Fruit fly (Drosophila melanogaster) whole organism, embryonic: Measurements from ENCODE around the gene CG4629.

Experiments
- B-H1 ChIP-seq: fragments of 200-800 bp; sonication (Bioruptor generic); IDR thresholded peaks from 3 replicates; pipeline ENCODE4 v1.3.6; 2022; ENCODE audit warnings: missing biosample characterization, missing genetic modification characterization
- CG11093 ChIP-seq: fragments of 200-800 bp; sonication (Bioruptor generic); IDR thresholded peaks from 3 replicates; pipeline ENCODE4 v1.3.6; 2022; ENCODE audit warnings: missing biosample characterization, missing genetic modification characterization
- CG11504 ChIP-seq: fragments of 200-800 bp; sonication (Bioruptor generic); optimal IDR thresholded peaks from 3 replicates; lab custom pipeline; 2019; ENCODE audit warnings: missing biosample characterization, mild to moderate bottlenecking, missing genetic modification characterization, moderate library complexity
- CG12942 ChIP-seq: fragments of 200-800 bp; sonication (Bioruptor generic); optimal IDR thresholded peaks from 3 replicates; lab custom pipeline; 2016; ENCODE audit warnings: missing biosample characterization, missing genetic modification characterization
- CG15269 ChIP-seq: fragments of 200-800 bp; sonication (Bioruptor generic); optimal IDR thresholded peaks from 2 replicates; lab custom pipeline; 2018; ENCODE audit warnings: missing biosample characterization, mild to moderate bottlenecking, missing genetic modification characterization, moderate library complexity
- CG2199 ChIP-seq: fragments of 200-800 bp; sonication (Bioruptor generic); IDR thresholded peaks from 3 replicates; pipeline ENCODE4 v1.3.6; 2022; ENCODE audit warnings: missing biosample characterization, missing genetic modification characterization
- CG32532 ChIP-seq: fragments of 200-800 bp; sonication (Bioruptor generic); IDR thresholded peaks from 2 replicates; pipeline ENCODE4 v1.3.6; 2022; ENCODE audit warnings: missing biosample characterization, missing genetic modification characterization
- CG3995 ChIP-seq: fragments of 200-800 bp; sonication (Bioruptor generic); optimal IDR thresholded peaks from 3 replicates; lab custom pipeline; 2016; ENCODE audit warnings: missing biosample characterization, missing genetic modification characterization
- CG42726 ChIP-seq: fragments of 200-800 bp; sonication (Bioruptor generic); IDR thresholded peaks from 2 replicates; pipeline ENCODE4 v1.3.6; 2022; ENCODE audit warnings: missing biosample characterization, missing genetic modification characterization; ENCODE audit not compliant: partially characterized antibody
- CG6791 ChIP-seq: fragments of 200-800 bp; sonication (Bioruptor generic); IDR thresholded peaks from 3 replicates; pipeline ENCODE4 v1.3.6; 2022; ENCODE audit warnings: missing biosample characterization, missing genetic modification characterization; ENCODE audit not compliant: partially characterized antibody
- CG7928 ChIP-seq: fragments of 200-800 bp; sonication (Bioruptor generic); optimal IDR thresholded peaks from 2 replicates; lab custom pipeline; 2017; ENCODE audit warnings: missing biosample characterization, mild to moderate bottlenecking, missing genetic modification characterization
- CG8359 ChIP-seq: fragments of 200-800 bp; sonication (Bioruptor generic); optimal IDR thresholded peaks from 2 replicates; lab custom pipeline; 2017; ENCODE audit warnings: missing biosample characterization, mild to moderate bottlenecking, missing genetic modification characterization, borderline replicate concordance
- CG9797 ChIP-seq: fragments of 200-800 bp; sonication (Bioruptor generic); optimal IDR thresholded peaks from 3 replicates; lab custom pipeline; 2018; ENCODE audit warnings: missing biosample characterization, mild to moderate bottlenecking, missing genetic modification characterization
- Camta ChIP-seq: fragments of 200-800 bp; sonication (Bioruptor generic); optimal IDR thresholded peaks from 2 replicates; lab custom pipeline; 2016; ENCODE audit warnings: missing biosample characterization, missing genetic modification characterization
- HHEX ChIP-seq: fragments of 200-800 bp; sonication (Bioruptor generic); optimal IDR thresholded peaks from 3 replicates; lab custom pipeline; 2017; ENCODE audit warnings: missing biosample characterization, mild to moderate bottlenecking, missing genetic modification characterization, missing genetic modification reagents
- HLH3B ChIP-seq: fragments of 200-800 bp; sonication (Bioruptor generic); IDR thresholded peaks from 2 replicates; pipeline ENCODE4 v1.3.6; 2022; ENCODE audit warnings: missing biosample characterization, missing genetic modification characterization
- Hmr ChIP-seq: fragments of 200-800 bp; sonication (Bioruptor generic); optimal IDR thresholded peaks from 3 replicates; lab custom pipeline; 2017; ENCODE audit warnings: mild to moderate bottlenecking, missing biosample characterization, missing genetic modification reagents, missing genetic modification characterization
- Hmx ChIP-seq: fragments of 200-800 bp; sonication (Bioruptor generic); optimal IDR thresholded peaks from 2 replicates; lab custom pipeline; 2016; ENCODE audit warnings: missing biosample characterization, missing genetic modification characterization
- Hr39 ChIP-seq: fragments of >200 bp; optimal IDR thresholded peaks from 2 replicates; lab custom pipeline; 2017
- Mes4 ChIP-seq: fragments of 200-800 bp; sonication (Bioruptor generic); optimal IDR thresholded peaks from 2 replicates; lab custom pipeline; 2016; ENCODE audit warnings: missing biosample characterization, missing genetic modification characterization
- Rx ChIP-seq: fragments of 200-800 bp; sonication (Bioruptor generic); IDR thresholded peaks from 2 replicates; pipeline ENCODE4 v1.3.6; 2022; ENCODE audit warnings: missing biosample characterization, missing genetic modification characterization
- Sox100B ChIP-seq: fragments of 200-800 bp; sonication (Bioruptor generic); optimal IDR thresholded peaks from 3 replicates; lab custom pipeline; 2018; ENCODE audit warnings: missing biosample characterization, mild to moderate bottlenecking, missing genetic modification characterization
- Stat92E ChIP-seq, 3 experiments: fragments of >200 bp in 2 of 3; fragments of 200-800 bp in 1 of 3; sonication (Bioruptor generic) in 1 of 3; optimal IDR thresholded peaks; 2 replicates each; lab custom pipeline; 2017 to 2019; ENCODE audit warnings: missing biosample characterization in 3 of 3, missing genetic modification characterization in 3 of 3, mild to moderate bottlenecking in 1 of 3, moderate library complexity in 1 of 3
- Taf1 ChIP-seq: fragments of 200-800 bp; sonication (Bioruptor generic); IDR thresholded peaks from 2 replicates; pipeline ENCODE4 v1.3.6; 2022; ENCODE audit warnings: missing biosample characterization, missing genetic modification characterization
- Trl ChIP-seq, 3 experiments: fragments of >200 bp in 2 of 3; fragments of 200-800 bp in 1 of 3; sonication (Bioruptor generic) in 1 of 3; optimal IDR thresholded peaks; 2 replicates in 1 of 3; 3 replicates in 2 of 3; lab custom pipeline; 2016 to 2017; ENCODE audit warnings: missing biosample characterization in 1 of 3, missing genetic modification characterization in 1 of 3
- Vsx1 ChIP-seq: fragments of 200-800 bp; sonication (Bioruptor generic); optimal IDR thresholded peaks from 2 replicates; lab custom pipeline; 2017; ENCODE audit warnings: missing biosample characterization, mild to moderate bottlenecking, missing genetic modification characterization, missing genetic modification reagents
- Xbp1 ChIP-seq: fragments of 200-800 bp; sonication (Bioruptor generic); optimal IDR thresholded peaks from 3 replicates; lab custom pipeline; 2016; ENCODE audit warnings: missing biosample characterization, mild to moderate bottlenecking, missing genetic modification characterization
- bcd ChIP-seq: fragments of 200-800 bp; sonication (Bioruptor generic); optimal IDR thresholded peaks from 2 replicates; lab custom pipeline; 2017; ENCODE audit warnings: missing biosample characterization, mild to moderate bottlenecking, missing genetic modification characterization
- bsh ChIP-seq, 2 experiments: fragments of 200-800 bp; sonication (Bioruptor generic); optimal IDR thresholded peaks; 2 replicates each; lab custom pipeline; 2017 to 2018; ENCODE audit warnings: mild to moderate bottlenecking in 2 of 2, missing biosample characterization in 2 of 2, missing genetic modification characterization in 2 of 2, moderate library complexity in 1 of 2
- cas ChIP-seq: fragments of 200-800 bp; sonication (Bioruptor generic); IDR thresholded peaks from 2 replicates; pipeline ENCODE4 v1.3.6; 2022; ENCODE audit warnings: missing biosample characterization, missing genetic modification characterization
- dan ChIP-seq: fragments of 200-800 bp; sonication (Bioruptor generic); IDR thresholded peaks from 2 replicates; pipeline ENCODE4 v1.3.6; 2022; ENCODE audit warnings: missing biosample characterization, missing genetic modification characterization
- ham ChIP-seq: fragments of 200-800 bp; sonication (Bioruptor generic); IDR thresholded peaks from 2 replicates; pipeline ENCODE4 v1.3.6; 2022; ENCODE audit warnings: missing biosample characterization, missing genetic modification characterization
- hbn ChIP-seq: fragments of 200-800 bp; sonication (Bioruptor generic); IDR thresholded peaks from 2 replicates; pipeline ENCODE4 v1.3.6; 2022; ENCODE audit warnings: missing biosample characterization, missing genetic modification characterization; ENCODE audit not compliant: partially characterized antibody
- insv ChIP-seq, 2 experiments: fragments of 200-800 bp; sonication (Bioruptor generic); optimal IDR thresholded peaks; 3 replicates each; lab custom pipeline; 2016 to 2018; ENCODE audit warnings: missing biosample characterization in 2 of 2, missing genetic modification characterization in 2 of 2
- knrl ChIP-seq: fragments of 200-800 bp; sonication (Bioruptor generic); IDR thresholded peaks from 3 replicates; pipeline ENCODE4 v1.3.6; 2022; ENCODE audit warnings: missing biosample characterization, missing genetic modification characterization; ENCODE audit not compliant: partially characterized antibody
- lilli ChIP-seq: fragments of 200-800 bp; sonication (Bioruptor generic); optimal IDR thresholded peaks from 3 replicates; lab custom pipeline; 2016; ENCODE audit warnings: missing biosample characterization, missing genetic modification characterization
- mam ChIP-seq: fragments of 200-800 bp; sonication (Bioruptor generic); optimal IDR thresholded peaks from 3 replicates; lab custom pipeline; 2016; ENCODE audit warnings: missing biosample characterization, missing genetic modification characterization
- mld ChIP-seq: fragments of 200-800 bp; sonication (Bioruptor generic); IDR thresholded peaks from 3 replicates; pipeline ENCODE4 v1.3.6; 2022; ENCODE audit warnings: missing biosample characterization, missing genetic modification characterization; ENCODE audit not compliant: partially characterized antibody
- odd ChIP-seq: fragments of 200-800 bp; sonication (Bioruptor generic); optimal IDR thresholded peaks from 2 replicates; lab custom pipeline; 2017; ENCODE audit warnings: missing biosample characterization, mild to moderate bottlenecking, missing genetic modification characterization
- pan ChIP-seq, 4 experiments: fragments of >200 bp in 3 of 4; fragments of 200-800 bp in 1 of 4; sonication (Bioruptor generic) in 1 of 4; optimal IDR thresholded peaks in 3 of 4; IDR thresholded peaks in 1 of 4; 2 replicates each; pipeline versions ENCODE4 v1.3.6 to Lab custom; 2017 to 2022; ENCODE audit warnings: missing biosample characterization in 2 of 4, missing genetic modification characterization in 2 of 4, mixed read lengths in 1 of 4
- pho ChIP-seq: fragments of 200-800 bp; sonication (Bioruptor generic); optimal IDR thresholded peaks from 2 replicates; lab custom pipeline; 2016; ENCODE audit warnings: missing biosample characterization, missing genetic modification characterization
- rib ChIP-seq: fragments of 200-800 bp; sonication (Bioruptor generic); IDR thresholded peaks from 2 replicates; pipeline ENCODE4 v1.3.6; 2022; ENCODE audit warnings: missing biosample characterization, missing genetic modification characterization
- ro ChIP-seq: fragments of 200-800 bp; sonication (Bioruptor generic); IDR thresholded peaks from 2 replicates; pipeline ENCODE4 v1.3.6; 2022; ENCODE audit warnings: missing biosample characterization, missing genetic modification characterization
- sd ChIP-seq: fragments of 200-800 bp; sonication (Bioruptor generic); optimal IDR thresholded peaks from 3 replicates; lab custom pipeline; 2018; ENCODE audit warnings: missing biosample characterization, mild to moderate bottlenecking, missing genetic modification characterization, moderate library complexity
- sim ChIP-seq: fragments of 200-800 bp; sonication (Bioruptor generic); IDR thresholded peaks from 2 replicates; pipeline ENCODE4 v1.3.6; 2022; ENCODE audit warnings: missing biosample characterization, missing genetic modification characterization
- stc ChIP-seq: fragments of 200-800 bp; sonication (Bioruptor generic); IDR thresholded peaks from 2 replicates; pipeline ENCODE4 v1.3.6; 2022; ENCODE audit warnings: missing biosample characterization, missing genetic modification characterization
- zf30C ChIP-seq: fragments of 200-800 bp; sonication (Bioruptor generic); optimal IDR thresholded peaks from 3 replicates; lab custom pipeline; 2018; ENCODE audit warnings: missing biosample characterization, mild to moderate bottlenecking, missing genetic modification characterization

CG4629 gene

dm6 chr2L:1144371-1145360, 42.4 kb upstream of the CG4629 start (continued):
- TF ChIP-seq lilli (GFP tag; lab: Kevin White, UChicago) (peak; percentile 64), odd (GFP tag; lab: Kevin White, UChicago) (no peak), pho (GFP tag; lab: Kevin White, UChicago) (peak; percentile 18), Hr39 (lab: Kevin White, UChicago) (no peak), mam (GFP tag; lab: Kevin White, UChicago) (peak; percentile 52), Xbp1 (GFP tag; lab: Kevin White, UChicago) (peak; percentile 56), sd (tag; lab: Kevin White, UChicago) (no peak), Rx (GFP tag; lab: Robert Waterston, UW) (no peak), CG11093 (no peak), Trl (optimal IDR thresholded peaks at IDR 0.05; lab: Kevin White, UChicago) (no peak), Trl (GFP tag; optimal IDR thresholded peaks at IDR 0.05; lab: Kevin White, UChicago) (no peak), insv (GFP tag; optimal IDR thresholded peaks at IDR 0.05; lab: Kevin White, UChicago) (no peak), dan (GFP tag; lab: Robert Waterston, UW) (no peak), Taf1 (no peak), Hmr (GFP tag; lab: Kevin White, UChicago) (peak; percentile 53), cas (GFP tag; lab: Robert Waterston, UW) (peak; percentile 31; the same call in 1 of the 2 replicates), Sox100B (GFP tag; lab: Kevin White, UChicago) (no peak), zf30C (GFP tag; lab: Kevin White, UChicago) (no peak), pan (optimal IDR thresholded peaks at IDR 0.05; lab: Kevin White, UChicago) (no peak), pan (GFP tag; optimal IDR thresholded peaks at IDR 0.05 in 1 of 2, IDR thresholded peaks at IDR 0.05 in 1 of 2) (peak in 1 of 2 experiments; percentile 40), ham (no peak), Hmx (no peak), ro (GFP tag; lab: Robert Waterston, UW) (no peak), CG2199 (GFP tag; lab: Robert Waterston, UW) (no peak), mld (no peak), rib (GFP tag; lab: Robert Waterston, UW) (0 out of 2 replicates have a peak, but pooled peaks have one; percentile 31), CG15269 (peak; percentile 54), Camta (GFP tag; lab: Kevin White, UChicago) (peak; percentile 18), stc (GFP tag; lab: Robert Waterston, UW) (peak; percentile 23; the same call in 1 of the 2 replicates), Vsx1 (GFP tag; lab: Kevin White, UChicago) (no peak), CG32532 (0 out of 2 replicates have a peak, but pooled peaks have one; percentile 18), CG42726 (GFP tag; lab: Robert Waterston, UW) (no peak), CG8359 (GFP tag; lab: Kevin White, UChicago) (peak; percentile 21), CG9797 (no peak), CG7928 (no peak), hbn (GFP tag; lab: Robert Waterston, UW) (no peak), HLH3B (GFP tag; lab: Robert Waterston, UW) (peak; percentile 43), HHEX (peak; percentile 48), bcd (GFP tag; lab: Kevin White, UChicago) (peak; percentile 53), Stat92E (GFP tag; optimal IDR thresholded peaks at IDR 0.05; lab: Kevin White, UChicago) (no peak), sim (peak; percentile 29; the same call in 1 of the 2 replicates), CG11504 (no peak), bsh (GFP tag; optimal IDR thresholded peaks at IDR 0.05; lab: Kevin White, UChicago) (peak; percentile 7 to 71), Mes4 (peak; percentile 21), CG12942 (peak; percentile 2), CG3995 (GFP tag; lab: Kevin White, UChicago) (no peak), CG6791 (GFP tag; lab: Robert Waterston, UW) (no peak), knrl (GFP tag; lab: Robert Waterston, UW) (no peak), B-H1 (GFP tag; lab: Robert Waterston, UW) (no peak)
